Fruit fly (Drosophila melanogaster): Measurements from ENCODE around the gene CG43336.

Gene CG43336

dm6 chr3R:15644733-15645132, 7.8 kb downstream of the CG43336 start (continued):
- TF ChIP-seq cato (GFP tag; optimal IDR thresholded peaks at IDR 0.05; ENCODE audit: borderline replicate concordance): no peak
- TF ChIP-seq PHDP (tag; optimal IDR thresholded peaks at IDR 0.05): no peak
- no peak for TF ChIP-seq Atf-2 (GFP tag; optimal IDR thresholded peaks at IDR 0.05)
- TF ChIP-seq NFAT (GFP tag; IDR thresholded peaks at IDR 0.05): no peak
- no peak for TF ChIP-seq wdn (GFP tag; IDR thresholded peaks at IDR 0.05)
- peak; percentile 18 for TF ChIP-seq D19A (tag; optimal IDR thresholded peaks at IDR 0.05)
- no peak for TF ChIP-seq CG10321 (GFP tag; IDR thresholded peaks at IDR 0.05)
- TF ChIP-seq insv (GFP tag; optimal IDR thresholded peaks at IDR 0.05): no peak
- no peak for TF ChIP-seq Hmr (GFP tag; optimal IDR thresholded peaks at IDR 0.05)
- no peak for TF ChIP-seq CG10274 (GFP tag; optimal IDR thresholded peaks at IDR 0.05)
- TF ChIP-seq ken (GFP tag; IDR thresholded peaks at IDR 0.05): no peak
- peak; percentile 98 for TF ChIP-seq sens (GFP tag)
- no peak for TF ChIP-seq dm (GFP tag; optimal IDR thresholded peaks at IDR 0.05)
- TF ChIP-seq nmo (GFP tag; optimal IDR thresholded peaks at IDR 0.05): peak; percentile 73
- no peak for TF ChIP-seq TFAM (GFP tag; optimal IDR thresholded peaks at IDR 0.05)
- TF ChIP-seq wek (GFP tag; optimal IDR thresholded peaks at IDR 0.05): no peak
- TF ChIP-seq HLH54F (GFP tag; optimal IDR thresholded peaks at IDR 0.05): no peak
- peak; percentile 33; the same call in 1 of the 2 replicates for TF ChIP-seq Drgx (GFP tag; IDR thresholded peaks at IDR 0.05)
- TF ChIP-seq BEAF-32 (GFP tag; optimal IDR thresholded peaks at IDR 0.05): no peak
- no peak for TF ChIP-seq CG3847 (GFP tag; IDR thresholded peaks at IDR 0.05)
- no peak for TF ChIP-seq CTCF (GFP tag; optimal IDR thresholded peaks at IDR 0.05)
- no peak for TF ChIP-seq CG13123 (GFP tag; optimal IDR thresholded peaks at IDR 0.05)
- TF ChIP-seq CG3726 (GFP tag; IDR thresholded peaks at IDR 0.05): no peak
- no peak for TF ChIP-seq Opbp (GFP tag; IDR thresholded peaks at IDR 0.05; ENCODE audit: partially characterized antibody)
- TF ChIP-seq CG7786 (GFP tag; optimal IDR thresholded peaks at IDR 0.05): no peak
- TF ChIP-seq CG2116 (GFP tag; optimal IDR thresholded peaks at IDR 0.05): no peak
- peak; percentile 71 for TF ChIP-seq CG2712 (tag; optimal IDR thresholded peaks at IDR 0.05)
- no peak for TF ChIP-seq NK7.1 (GFP tag; optimal IDR thresholded peaks at IDR 0.05)
- no peak for TF ChIP-seq trem (tag; optimal IDR thresholded peaks at IDR 0.05)
- no peak for TF ChIP-seq CG9817 (tag; optimal IDR thresholded peaks at IDR 0.05)
- peak; percentile 85 for TF ChIP-seq ara (GFP tag; IDR thresholded peaks at IDR 0.05)
- no peak for TF ChIP-seq odd (GFP tag; optimal IDR thresholded peaks at IDR 0.05)
- TF ChIP-seq z (GFP tag; IDR thresholded peaks at IDR 0.05): no peak
- no peak for TF ChIP-seq br (optimal IDR thresholded peaks at IDR 0.05)
- TF ChIP-seq so (GFP tag; IDR thresholded peaks at IDR 0.05): no peak
- peak; percentile 70 for TF ChIP-seq dmrt11E (tag; optimal IDR thresholded peaks at IDR 0.05)
- no peak for TF ChIP-seq toy (GFP tag; IDR thresholded peaks at IDR 0.05)
- no peak for TF ChIP-seq sima (GFP tag; optimal IDR thresholded peaks at IDR 0.05)
- no peak for TF ChIP-seq mirr (GFP tag; optimal IDR thresholded peaks at IDR 0.05)
- peak; percentile 48; the same call in 1 of the 2 replicates for TF ChIP-seq sisA (GFP tag; IDR thresholded peaks at IDR 0.05)
- no peak for TF ChIP-seq CG2889 (GFP tag; IDR thresholded peaks at IDR 0.05)
- TF ChIP-seq CG10267 (tag; optimal IDR thresholded peaks at IDR 0.05): peak; percentile 49
- TF ChIP-seq CG2129 (GFP tag; IDR thresholded peaks at IDR 0.05; ENCODE audit: partially characterized antibody): no peak
- TF ChIP-seq CG4820 (GFP tag; optimal IDR thresholded peaks at IDR 0.05): peak; percentile 16
- TF ChIP-seq C15 (GFP tag; IDR thresholded peaks at IDR 0.05): no peak
- no peak for TF ChIP-seq luna (GFP tag; optimal IDR thresholded peaks at IDR 0.05)
- no peak for TF ChIP-seq CG32767 (GFP tag; IDR thresholded peaks at IDR 0.05)
- TF ChIP-seq tna (GFP tag; IDR thresholded peaks at IDR 0.05; ENCODE audit: partially characterized antibody): no peak
- no peak for TF ChIP-seq esg (GFP tag; conservative IDR thresholded peaks at IDR 0.05)
- no peak for TF ChIP-seq CG2678 (tag; optimal IDR thresholded peaks at IDR 0.05)
- no peak for TF ChIP-seq D (optimal IDR thresholded peaks at IDR 0.05)
- TF ChIP-seq D (GFP tag; optimal IDR thresholded peaks at IDR 0.05): peak; percentile 19
- TF ChIP-seq CG17186 (GFP tag; optimal IDR thresholded peaks at IDR 0.05): no peak
- no peak for TF ChIP-seq CG2875 (GFP tag; optimal IDR thresholded peaks at IDR 0.05)
